Fruit fly (Drosophila melanogaster): Measurements from ENCODE around the gene CG12003.

The CG12003 gene

dm6 chr3L:1545693-1546329, 19.4 kb upstream of the CG12003 start, which contains the start of the genes CG32313 and Pcyt1 (continued):
- TF ChIP-seq Fer1 (GFP tag; optimal IDR thresholded peaks at IDR 0.05) (peak; percentile 58), CG31388 (GFP tag; optimal IDR thresholded peaks at IDR 0.05) (no peak), pita (GFP tag; optimal IDR thresholded peaks at IDR 0.05) (no peak), sna (GFP tag; IDR thresholded peaks at IDR 0.05; ENCODE audit: partially characterized antibody) (peak; percentile 82), peb (GFP tag; IDR thresholded peaks at IDR 0.05) (no peak), Oli (tag; optimal IDR thresholded peaks at IDR 0.05) (no peak), her (GFP tag; optimal IDR thresholded peaks at IDR 0.05) (peak; percentile 41), ato (GFP tag; IDR thresholded peaks at IDR 0.05; ENCODE audit: partially characterized antibody) (peak; percentile 83), zen (tag; optimal IDR thresholded peaks at IDR 0.05) (no peak), CG15269 (tag; optimal IDR thresholded peaks at IDR 0.05) (peak; percentile 18), slou (GFP tag; optimal IDR thresholded peaks at IDR 0.05) (no peak), CG10431 (GFP tag; optimal IDR thresholded peaks at IDR 0.05) (no peak), zen2 (GFP tag; IDR thresholded peaks at IDR 0.05; ENCODE audit: partially characterized antibody) (peak; percentile 77), gro (GFP tag; optimal IDR thresholded peaks at IDR 0.05) (peak; percentile 76), dpn (GFP tag; optimal IDR thresholded peaks at IDR 0.05) (peak in 1 of 2 experiments; percentile 6), pzg (GFP tag; optimal IDR thresholded peaks at IDR 0.05) (peak; percentile 90), kni (GFP tag; optimal IDR thresholded peaks at IDR 0.05) (no peak), MESR4 (GFP tag; optimal IDR thresholded peaks at IDR 0.05) (peak; percentile 87), ken (GFP tag; IDR thresholded peaks at IDR 0.05) (no peak), CG13894 (tag; optimal IDR thresholded peaks at IDR 0.05) (peak; percentile 59), sima (GFP tag; optimal IDR thresholded peaks at IDR 0.05) (no peak), pfk (GFP tag; optimal IDR thresholded peaks at IDR 0.05) (peak; percentile 90), CG11247 (GFP tag; IDR thresholded peaks at IDR 0.05) (no peak), Xrp1 (GFP tag; IDR thresholded peaks at IDR 0.05) (no peak; the same call in 1 of the 2 replicates), CG18011 (GFP tag; optimal IDR thresholded peaks at IDR 0.05) (no peak), p53 (GFP tag; optimal IDR thresholded peaks at IDR 0.05) (no peak), Lpt (GFP tag; optimal IDR thresholded peaks at IDR 0.05) (no peak), HLHmδ (GFP tag; optimal IDR thresholded peaks at IDR 0.05) (no peak), CG9727 (GFP tag; optimal IDR thresholded peaks at IDR 0.05) (no peak), lov (optimal IDR thresholded peaks at IDR 0.05) (no peak), lov (GFP tag; IDR thresholded peaks at IDR 0.05) (no peak), CG6683 (GFP tag; optimal IDR thresholded peaks at IDR 0.05) (no peak), CG4730 (GFP tag; IDR thresholded peaks at IDR 0.05) (no peak), cg (GFP tag; optimal IDR thresholded peaks at IDR 0.05) (peak; percentile 35), usp (GFP tag; optimal IDR thresholded peaks at IDR 0.05) (no peak), CG14050 (GFP tag; IDR thresholded peaks at IDR 0.05) (no peak), Gug (GFP tag; IDR thresholded peaks at IDR 0.05) (no peak), Deaf1 (tag; optimal IDR thresholded peaks at IDR 0.05) (peak; percentile 61), stc (GFP tag; IDR thresholded peaks at IDR 0.05) (no peak; the same call in 1 of the 2 replicates), CG3407 (GFP tag; optimal IDR thresholded peaks at IDR 0.05) (no peak), odd (GFP tag; optimal IDR thresholded peaks at IDR 0.05) (peak; percentile 52), CG2129 (GFP tag; IDR thresholded peaks at IDR 0.05; ENCODE audit: partially characterized antibody) (peak; percentile 73), CG34422 (GFP tag; IDR thresholded peaks at IDR 0.05) (peak; percentile 61; the same call in 2 of the 3 replicates), Bgb (GFP tag; IDR thresholded peaks at IDR 0.05; ENCODE audit: partially characterized antibody) (peak; percentile 94), inv (GFP tag; IDR thresholded peaks at IDR 0.05; ENCODE audit: partially characterized antibody) (peak; percentile 79), BtbVII (GFP tag; optimal IDR thresholded peaks at IDR 0.05) (peak; percentile 0), klu (GFP tag; IDR thresholded peaks at IDR 0.05) (no peak), CG10979 (tag; optimal IDR thresholded peaks at IDR 0.05) (peak; percentile 11), fu2 (GFP tag; optimal IDR thresholded peaks at IDR 0.05) (peak; percentile 11), CG3281 (GFP tag; optimal IDR thresholded peaks at IDR 0.05) (peak; percentile 31)

Data from whole organism, embryonic.